Worm (Caenorhabditis elegans): Measurements from ENCODE around the gene F40H3.3.

- no peak for TF ChIP-seq nhr-237 (tag; optimal IDR thresholded peaks at IDR 0.05)
- TF ChIP-seq nhr-11 (tag; optimal IDR thresholded peaks at IDR 0.05): no peak
- no peak for TF ChIP-seq mbf-1 (tag; optimal IDR thresholded peaks at IDR 0.05)
- no peak for TF ChIP-seq mdl-1 (tag; optimal IDR thresholded peaks at IDR 0.05)
- no peak for TF ChIP-seq lsy-2 (tag; optimal IDR thresholded peaks at IDR 0.05)
- TF ChIP-seq aly-2 (tag; optimal IDR thresholded peaks at IDR 0.05): no peak
Observed at ce11 chrII:6180552-6180951, 9.2 kb downstream of the F40H3.3 start.
